Worm (Caenorhabditis elegans) whole organism, young adult: ENCODE data around the gene H34I24.1.
"Not testable (repeated sequence)": the region's sequence is repeated elsewhere in the genome, so short reads cannot be mapped to it uniquely, and the experiment has no call there.

Experiments used
- B0261.1 ChIP-seq: sonication (generic microtip); optimal IDR thresholded peaks from 2 replicates; lab custom pipeline; 2016; ENCODE audit warnings: mild to moderate bottlenecking, missing genetic modification characterization, moderate library complexity, missing compliant biosample characterization
- C17E4.6 ChIP-seq: fragments of 200-800 bp; sonication (Bioruptor generic); IDR thresholded peaks from 2 replicates; pipeline ENCODE4 v1.3.6; 2022; ENCODE audit warnings: missing genetic modification reagents, missing genetic modification characterization, missing compliant biosample characterization
- F10E7.11 ChIP-seq: sonication (generic microtip); optimal IDR thresholded peaks from 2 replicates; lab custom pipeline; 2017; ENCODE audit warnings: mild to moderate bottlenecking, missing genetic modification characterization, moderate library complexity, missing compliant biosample characterization
- F22D6.2 ChIP-seq: sonication (generic microtip); optimal IDR thresholded peaks from 2 replicates; lab custom pipeline; 2016; ENCODE audit warnings: mild to moderate bottlenecking, missing genetic modification characterization, missing compliant biosample characterization
- F37B4.10 ChIP-seq: fragments of 200-800 bp; sonication (Bioruptor generic); IDR thresholded peaks from 2 replicates; pipeline ENCODE4 v1.3.6; 2022; ENCODE audit warnings: missing genetic modification characterization, missing compliant biosample characterization
- F49E8.2 ChIP-seq: sonication (generic microtip); optimal IDR thresholded peaks from 3 replicates; lab custom pipeline; 2017; ENCODE audit warnings: missing genetic modification characterization, mild to moderate bottlenecking, missing compliant biosample characterization, antibody characterized with exemption, moderate library complexity; ENCODE audit not compliant: insufficient read depth
- F57A8.1 ChIP-seq: fragments of 200-800 bp; sonication (Bioruptor generic); optimal IDR thresholded peaks from 2 replicates; lab custom pipeline; 2018; ENCODE audit warnings: mild to moderate bottlenecking, missing genetic modification characterization, moderate library complexity, missing compliant biosample characterization
- F57C9.4 ChIP-seq: sonication (generic microtip); optimal IDR thresholded peaks from 2 replicates; lab custom pipeline; 2017; ENCODE audit warnings: mild to moderate bottlenecking, missing genetic modification characterization, missing compliant biosample characterization
- K11D2.4 ChIP-seq: fragments of 200-800 bp; sonication (Bioruptor generic); IDR thresholded peaks from 2 replicates; pipeline ENCODE4 v1.3.6; 2022; ENCODE audit warnings: missing genetic modification reagents, missing genetic modification characterization, missing compliant biosample characterization
- Y67H2A.10 ChIP-seq: fragments of 200-800 bp; sonication (Bioruptor generic); conservative IDR thresholded peaks from 2 replicates; pipeline ENCODE4 v1.3.6; 2022; ENCODE audit warnings: missing genetic modification reagents, missing genetic modification characterization, missing compliant biosample characterization
- Y79H2A.3 ChIP-seq: fragments of 200-800 bp; sonication (Bioruptor generic); conservative IDR thresholded peaks from 2 replicates; pipeline ENCODE4 v1.3.6; 2022; ENCODE audit warnings: missing genetic modification reagents, missing genetic modification characterization, missing compliant biosample characterization
- akir-1 ChIP-seq: fragments of 200-800 bp; sonication (Bioruptor generic); optimal IDR thresholded peaks from 2 replicates; lab custom pipeline; 2018; ENCODE audit warnings: mild to moderate bottlenecking, missing genetic modification characterization, moderate library complexity, missing compliant biosample characterization
- athp-1 ChIP-seq: sonication (generic microtip); optimal IDR thresholded peaks from 2 replicates; lab custom pipeline; 2017; ENCODE audit warnings: mild to moderate bottlenecking, missing genetic modification characterization, missing compliant biosample characterization
- attf-5 ChIP-seq: fragments of 200-800 bp; sonication (Bioruptor generic); optimal IDR thresholded peaks from 2 replicates; lab custom pipeline; 2018; ENCODE audit warnings: mild to moderate bottlenecking, missing genetic modification characterization, missing compliant biosample characterization
- cebp-2 ChIP-seq: fragments of 200-800 bp; sonication (Bioruptor generic); IDR thresholded peaks from 2 replicates; pipeline ENCODE4 v1.3.6; 2022; ENCODE audit warnings: missing genetic modification characterization, missing compliant biosample characterization
- ceh-58 ChIP-seq: fragments of 200-800 bp; sonication (Bioruptor generic); IDR thresholded peaks from 2 replicates; pipeline ENCODE4 v1.3.6; 2022; ENCODE audit warnings: missing genetic modification characterization, missing compliant biosample characterization
- ceh-79 ChIP-seq: sonication (generic microtip); optimal IDR thresholded peaks from 2 replicates; lab custom pipeline; 2017; ENCODE audit warnings: mild to moderate bottlenecking, missing genetic modification characterization, missing compliant biosample characterization
- ceh-91 ChIP-seq: fragments of 200-800 bp; sonication (Bioruptor generic); IDR thresholded peaks from 2 replicates; pipeline ENCODE4 v1.3.6; 2022; ENCODE audit warnings: missing genetic modification reagents, missing genetic modification characterization, missing compliant biosample characterization
- egl-18 ChIP-seq: fragments of 200-800 bp; sonication (Bioruptor generic); IDR thresholded peaks from 2 replicates; pipeline ENCODE4 v1.3.6; 2022; ENCODE audit warnings: missing genetic modification reagents, missing genetic modification characterization, missing compliant biosample characterization
- egrh-3 ChIP-seq: fragments of 200-800 bp; sonication (Bioruptor generic); IDR thresholded peaks from 2 replicates; pipeline ENCODE4 v1.3.6; 2022; ENCODE audit warnings: missing genetic modification reagents, missing genetic modification characterization, missing compliant biosample characterization
- fkh-3 ChIP-seq: sonication (generic microtip); optimal IDR thresholded peaks from 2 replicates; lab custom pipeline; 2016; ENCODE audit warnings: mild to moderate bottlenecking, missing genetic modification characterization, missing compliant biosample characterization
- gei-17 ChIP-seq: fragments of 200-800 bp; sonication (Bioruptor generic); optimal IDR thresholded peaks from 2 replicates; lab custom pipeline; 2018; ENCODE audit warnings: mild to moderate bottlenecking, missing genetic modification characterization, missing compliant biosample characterization
- him-1 ChIP-seq: sonication (generic microtip); optimal IDR thresholded peaks from 2 replicates; lab custom pipeline; 2016; ENCODE audit warnings: missing genotype, missing genetic modification reagents, missing genetic modification characterization, missing compliant biosample characterization
- hlh-12 ChIP-seq: sonication (generic microtip); optimal IDR thresholded peaks from 2 replicates; lab custom pipeline; 2016; ENCODE audit warnings: missing genetic modification characterization, missing compliant biosample characterization
- hlh-26 ChIP-seq: fragments of 200-800 bp; sonication (Bioruptor generic); conservative IDR thresholded peaks from 2 replicates; pipeline ENCODE4 v1.3.6; 2022; ENCODE audit warnings: missing genetic modification reagents, missing genetic modification characterization, missing compliant biosample characterization
- lin-54 ChIP-seq: fragments of 200-800 bp; sonication (Bioruptor generic); optimal IDR thresholded peaks from 2 replicates; lab custom pipeline; 2018; ENCODE audit warnings: mild to moderate bottlenecking, missing genetic modification characterization, missing compliant biosample characterization
- lsy-27 ChIP-seq: sonication (generic microtip); optimal IDR thresholded peaks from 2 replicates; lab custom pipeline; 2017; ENCODE audit warnings: missing genetic modification characterization, mild to moderate bottlenecking, missing compliant biosample characterization, antibody characterized with exemption, missing genotype, borderline replicate concordance; ENCODE audit not compliant: insufficient read depth
- mcd-1 ChIP-seq: fragments of 200-800 bp; sonication (Bioruptor generic); IDR thresholded peaks from 2 replicates; pipeline ENCODE4 v1.3.6; 2022; ENCODE audit warnings: missing genetic modification reagents, missing genetic modification characterization, missing compliant biosample characterization
- mxl-1 ChIP-seq: sonication (generic microtip); optimal IDR thresholded peaks from 2 replicates; lab custom pipeline; 2016; ENCODE audit warnings: missing genetic modification characterization, missing compliant biosample characterization
- nfya-2 ChIP-seq: fragments of 200-800 bp; sonication (Bioruptor generic); IDR thresholded peaks from 2 replicates; pipeline ENCODE4 v1.3.6; 2022; ENCODE audit warnings: missing genetic modification reagents, missing genetic modification characterization, missing compliant biosample characterization
- nhr-120 ChIP-seq: fragments of 200-800 bp; sonication (Bioruptor generic); IDR thresholded peaks from 2 replicates; pipeline ENCODE4 v1.3.6; 2022; ENCODE audit warnings: missing genetic modification characterization, missing compliant biosample characterization
- nhr-27 ChIP-seq: fragments of 200-800 bp; sonication (Bioruptor generic); optimal IDR thresholded peaks from 2 replicates; lab custom pipeline; 2018; ENCODE audit warnings: mild to moderate bottlenecking, missing genetic modification characterization, moderate library complexity, missing compliant biosample characterization
- rec-8 ChIP-seq, 2 experiments: sonication (generic microtip); optimal IDR thresholded peaks; 2 replicates each; lab custom pipeline; 2016; ENCODE audit warnings: mild to moderate bottlenecking in 2 of 2, missing genetic modification characterization in 2 of 2, missing genetic modification reagents in 2 of 2, missing genotype in 2 of 2, missing biosample characterization in 1 of 2, missing compliant biosample characterization in 1 of 2, moderate library complexity in 1 of 2
- snpc-1.1 ChIP-seq: sonication (generic microtip); optimal IDR thresholded peaks from 2 replicates; lab custom pipeline; 2017; ENCODE audit warnings: missing genetic modification characterization, mild to moderate bottlenecking, missing compliant biosample characterization, antibody characterized with exemption, moderate library complexity, missing genotype, missing genetic modification reagents; ENCODE audit not compliant: insufficient read depth
- snpc-4 ChIP-seq, 5 experiments: fragments of 150-350 bp in 1 of 5; sonication (generic microtip) in 4 of 5; optimal IDR thresholded peaks; 2 replicates each; lab custom pipeline; 2014 to 2018; ENCODE audit warnings: missing genetic modification characterization in 5 of 5, missing biosample characterization in 3 of 5, antibody characterized with exemption in 2 of 5, mild to moderate bottlenecking in 2 of 5, missing compliant biosample characterization in 2 of 5, missing genotype in 2 of 5, moderate library complexity in 2 of 5, missing genetic modification reagents in 1 of 5
- tbp1 ChIP-seq: fragments of 200-800 bp; sonication (Bioruptor generic); optimal IDR thresholded peaks from 2 replicates; lab custom pipeline; 2018; ENCODE audit warnings: mild to moderate bottlenecking, missing genetic modification characterization, missing compliant biosample characterization
- xnd-1 ChIP-seq: sonication (generic microtip); optimal IDR thresholded peaks from 2 replicates; lab custom pipeline; 2016; ENCODE audit warnings: missing genotype, missing genetic modification reagents, missing genetic modification characterization, missing compliant biosample characterization
- zfh-2 ChIP-seq: fragments of 200-800 bp; sonication (Bioruptor generic); conservative IDR thresholded peaks from 2 replicates; pipeline ENCODE4 v1.3.6; 2022; ENCODE audit warnings: missing genetic modification reagents, missing genetic modification characterization, missing compliant biosample characterization
- ztf-28 ChIP-seq: fragments of 200-800 bp; sonication (Bioruptor generic); IDR thresholded peaks from 2 replicates; pipeline ENCODE4 v1.3.6; 2022; ENCODE audit warnings: missing genetic modification reagents, missing genetic modification characterization, missing compliant biosample characterization

H34I24.1 gene

ce11 chrIII:2846747-2847146, at the start of gene H34I24.1:
H34I24.1 (plus strand) TSS chrIII:2847047.
- not testable (repeated sequence) for TF ChIP-seq F10E7.11; ceh-58; F57C9.4 (tag; lab: Kevin White, UChicago)
- TF ChIP-seq, all 124 proteins: peak for 0; not testable (repeated sequence) for 124

ce11 chrIII:2797463-2797862, 49.4 kb upstream of the H34I24.1 start:
- TF ChIP-seq snpc-4 (GFP tag; optimal IDR thresholded peaks at IDR 0.05; lab: Kevin White, UChicago) = not testable (repeated sequence)
- TF ChIP-seq snpc-4 (tag; optimal IDR thresholded peaks at IDR 0.05; lab: Kevin White, UChicago) = peak in 1 of 4 experiments; percentile 78

- TF ChIP-seq ceh-79 = no peak
- TF ChIP-seq xnd-1 (tag; lab: Kevin White, UChicago) = no peak
- TF ChIP-seq ceh-91 (GFP tag; lab: Robert Waterston, UW) = no peak
- TF ChIP-seq mxl-1 (tag; lab: Kevin White, UChicago) = no peak
- TF ChIP-seq gei-17 (GFP tag; lab: Kevin White, UChicago) = no peak
- TF ChIP-seq F10E7.11 = no peak
- TF ChIP-seq, all 124 proteins: peak for 0
Observed at ce11 chrIII:2800743-2801142, 46.1 kb upstream of the H34I24.1 start.

ce11 chrIII:2801800-2802515, 44.9 kb upstream of the H34I24.1 start, which contains the start of the genes twk-45 and Y71H2AM.25:
twk-45 (minus strand) TSS chrIII:2801900.
Y71H2AM.25 (plus strand) TSS chrIII:2802465.
- TF ChIP-seq nfya-2 (GFP tag; lab: Robert Waterston, UW) = no peak
- TF ChIP-seq zfh-2 (GFP tag; lab: Robert Waterston, UW) = no peak
- TF ChIP-seq him-1 (tag; lab: Kevin White, UChicago) = no peak
- TF ChIP-seq K11D2.4 (GFP tag; lab: Robert Waterston, UW) = no peak
- no peak for TF ChIP-seq egl-18 (GFP tag; lab: Robert Waterston, UW)
- no peak for TF ChIP-seq F49E8.2 (tag; lab: Kevin White, UChicago)
- TF ChIP-seq ceh-58 = no peak
- TF ChIP-seq nhr-27 = no peak
- no peak for TF ChIP-seq rec-8 (tag; optimal IDR thresholded peaks at IDR 0.05; lab: Kevin White, UChicago)
- TF ChIP-seq mcd-1 (GFP tag; lab: Robert Waterston, UW) = no peak
- TF ChIP-seq B0261.1 (tag; lab: Kevin White, UChicago) = no peak
- no peak for TF ChIP-seq F37B4.10
- no peak for TF ChIP-seq akir-1 (GFP tag; lab: Kevin White, UChicago)
- no peak for TF ChIP-seq fkh-3 (tag; lab: Kevin White, UChicago)
- no peak for TF ChIP-seq lin-54 (GFP tag; lab: Kevin White, UChicago)
- TF ChIP-seq gei-17 (GFP tag; lab: Kevin White, UChicago) = no peak
- TF ChIP-seq cebp-2 (GFP tag; lab: Robert Waterston, UW) = no peak
- TF ChIP-seq Y67H2A.10 (GFP tag; lab: Robert Waterston, UW) = no peak
- no peak for TF ChIP-seq F22D6.2
- TF ChIP-seq ztf-28 (GFP tag; lab: Robert Waterston, UW) = no peak
- TF ChIP-seq, all 124 proteins: peak for 0

ce11 chrIII:2804461-2804860, 42.4 kb upstream of the H34I24.1 start:
- TF ChIP-seq him-1 (tag; lab: Kevin White, UChicago) (no peak), Y67H2A.10 (GFP tag; lab: Robert Waterston, UW) (no peak), F57A8.1 (GFP tag; lab: Kevin White, UChicago) (no peak), C17E4.6 (GFP tag; lab: Robert Waterston, UW) (no peak), lin-54 (GFP tag; lab: Kevin White, UChicago) (peak; percentile 44), nhr-120 (GFP tag; lab: Robert Waterston, UW) (no peak), egrh-3 (no peak), tbp1 (no peak), akir-1 (GFP tag; lab: Kevin White, UChicago) (no peak), athp-1 (tag; lab: Kevin White, UChicago) (no peak), K11D2.4 (GFP tag; lab: Robert Waterston, UW) (no peak), B0261.1 (tag; lab: Kevin White, UChicago) (no peak), hlh-12 (tag; lab: Kevin White, UChicago) (no peak), attf-5 (GFP tag; lab: Kevin White, UChicago) (peak; percentile 23), hlh-26 (GFP tag; lab: Robert Waterston, UW) (no peak), snpc-1.1 (tag; lab: Kevin White, UChicago) (no peak), Y79H2A.3 (GFP tag; lab: Robert Waterston, UW) (no peak), lsy-27 (tag; lab: Kevin White, UChicago) (no peak)
